Worm (Caenorhabditis elegans) whole organism, L2 larva: ENCODE results near the gene lag-1.

Source experiments
- C34F6.9 ChIP-seq: fragments of 150-350 bp; optimal IDR thresholded peaks from 2 replicates; lab custom pipeline; 2014; ENCODE audit warnings: missing biosample characterization, missing genetic modification characterization
- F13H6.1 ChIP-seq: sonication (generic microtip); optimal IDR thresholded peaks from 2 replicates; lab custom pipeline; 2016; ENCODE audit warnings: missing genetic modification characterization, missing compliant biosample characterization
- ZK546.5 ChIP-seq: sonication (generic microtip); optimal IDR thresholded peaks from 2 replicates; lab custom pipeline; 2017; ENCODE audit warnings: missing biosample characterization, missing genetic modification characterization
- aly-2 ChIP-seq: fragments of 150-350 bp; optimal IDR thresholded peaks from 2 replicates; lab custom pipeline; 2014; ENCODE audit warnings: missing biosample characterization, missing genetic modification characterization
- ama-1 ChIP-seq: fragments of 150-350 bp; optimal IDR thresholded peaks from 2 replicates; lab custom pipeline; 2018; ENCODE audit warnings: inconsistent platforms
- ceh-82 ChIP-seq: fragments of 150-350 bp; optimal IDR thresholded peaks from 2 replicates; lab custom pipeline; 2014; ENCODE audit warnings: missing biosample characterization, missing genetic modification characterization
- crh-2 ChIP-seq: sonication (generic microtip); optimal IDR thresholded peaks from 2 replicates; lab custom pipeline; 2017; ENCODE audit warnings: missing biosample characterization, missing genetic modification characterization
- elt-1 ChIP-seq: fragments of 150-350 bp; optimal IDR thresholded peaks from 2 replicates; lab custom pipeline; 2014; ENCODE audit warnings: missing biosample characterization, missing genetic modification characterization
- fos-1 ChIP-seq: fragments of 150-350 bp; optimal IDR thresholded peaks from 2 replicates; lab custom pipeline; 2014; ENCODE audit warnings: missing biosample characterization, missing genetic modification characterization
- gmeb-1 ChIP-seq: fragments of 150-350 bp; optimal IDR thresholded peaks from 2 replicates; lab custom pipeline; 2014; ENCODE audit warnings: missing biosample characterization, missing genetic modification characterization
- lin-11 ChIP-seq: fragments of 150-350 bp; sonication (generic microtip); optimal IDR thresholded peaks from 2 replicates; lab custom pipeline; 2014; ENCODE audit warnings: missing biosample characterization, missing genetic modification characterization, inconsistent platforms, mixed read lengths
- lin-13 ChIP-seq: fragments of 150-350 bp; optimal IDR thresholded peaks from 2 replicates; lab custom pipeline; 2014; ENCODE audit warnings: missing biosample characterization, missing genetic modification reagents, missing genetic modification characterization
- lsy-2 ChIP-seq, 2 experiments: fragments of 150-350 bp in 1 of 2; sonication (generic microtip) in 1 of 2; optimal IDR thresholded peaks; 2 replicates each; lab custom pipeline; 2014 to 2017; ENCODE audit warnings: missing biosample characterization in 2 of 2, missing genetic modification characterization in 2 of 2
- mab-5 ChIP-seq: fragments of 150-350 bp; optimal IDR thresholded peaks from 2 replicates; lab custom pipeline; 2014; ENCODE audit warnings: missing biosample characterization, missing genetic modification characterization
- mdl-1 ChIP-seq, 2 experiments: fragments of 150-350 bp in 1 of 2; sonication (generic microtip) in 1 of 2; optimal IDR thresholded peaks; 2 replicates each; lab custom pipeline; 2017; ENCODE audit warnings: missing biosample characterization in 2 of 2, missing genetic modification characterization in 2 of 2
- nhr-12 ChIP-seq: fragments of 150-350 bp; optimal IDR thresholded peaks from 2 replicates; lab custom pipeline; 2014; ENCODE audit warnings: missing biosample characterization, missing genetic modification characterization
- nhr-129 ChIP-seq: fragments of 150-350 bp; optimal IDR thresholded peaks from 2 replicates; lab custom pipeline; 2014; ENCODE audit warnings: missing biosample characterization, missing genetic modification characterization
- nhr-21 ChIP-seq: fragments of 150-350 bp; optimal IDR thresholded peaks from 2 replicates; lab custom pipeline; 2014; ENCODE audit warnings: missing biosample characterization, missing genetic modification characterization
- nhr-25 ChIP-seq: fragments of 150-350 bp; sonication (generic microtip); optimal IDR thresholded peaks from 3 replicates; lab custom pipeline; 2014; ENCODE audit warnings: missing biosample characterization, missing genetic modification characterization
- nhr-6 ChIP-seq: fragments of 150-350 bp; optimal IDR thresholded peaks from 2 replicates; lab custom pipeline; 2014; ENCODE audit warnings: missing biosample characterization, missing genetic modification characterization
- sma-3 ChIP-seq: sonication (generic microtip); optimal IDR thresholded peaks from 2 replicates; lab custom pipeline; 2016; ENCODE audit warnings: missing genetic modification reagents, missing genetic modification characterization, missing compliant biosample characterization
- sma-9 ChIP-seq, 2 experiments: fragments of 150-350 bp in 1 of 2; sonication (generic microtip) in 1 of 2; optimal IDR thresholded peaks; 2 replicates each; lab custom pipeline; 2014 to 2016; ENCODE audit warnings: missing genetic modification characterization in 2 of 2, mild to moderate bottlenecking in 1 of 2, missing biosample characterization in 1 of 2, missing compliant biosample characterization in 1 of 2, missing genetic modification reagents in 1 of 2, moderate library complexity in 1 of 2
- snpc-4 ChIP-seq: fragments of 150-350 bp; optimal IDR thresholded peaks from 2 replicates; lab custom pipeline; 2014; ENCODE audit warnings: missing biosample characterization, missing genetic modification characterization
- unc-39 ChIP-seq: fragments of 150-350 bp; optimal IDR thresholded peaks from 2 replicates; lab custom pipeline; 2014; ENCODE audit warnings: missing biosample characterization, missing genetic modification characterization
- unc-55 ChIP-seq: fragments of 150-350 bp; sonication (generic microtip); optimal IDR thresholded peaks from 3 replicates; lab custom pipeline; 2014; ENCODE audit warnings: missing biosample characterization, missing genetic modification reagents, missing genetic modification characterization
- unc-62 ChIP-seq: fragments of 150-350 bp; optimal IDR thresholded peaks from 2 replicates; lab custom pipeline; 2014; ENCODE audit warnings: missing biosample characterization, missing genetic modification reagents, missing genetic modification characterization
- ztf-4 ChIP-seq: fragments of 150-350 bp; optimal IDR thresholded peaks from 2 replicates; lab custom pipeline; 2014; ENCODE audit warnings: missing biosample characterization, missing genetic modification characterization

Gene lag-1

DNA sequence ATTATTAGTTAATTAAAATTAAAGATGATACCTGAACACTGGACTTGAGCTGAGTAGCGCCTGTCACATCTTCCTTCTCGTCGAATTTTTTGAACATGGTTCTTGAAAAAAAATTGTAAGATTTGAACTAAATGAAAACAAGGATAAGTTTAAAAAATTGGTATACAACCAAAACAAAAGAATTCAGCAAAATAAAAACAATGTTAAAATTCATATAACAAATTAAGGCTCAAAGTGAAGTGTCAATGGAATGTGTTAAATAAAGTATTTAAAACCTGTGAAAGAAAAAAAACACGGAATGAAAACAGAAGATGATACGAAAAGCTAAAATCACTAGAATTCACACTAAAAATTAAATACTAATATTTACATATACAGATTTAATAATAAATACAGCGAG is 60.1 kb downstream of the lag-1 start, which contains the start of gene C11D2.7:
Gene C11D2.7 (minus strand): TSS at position 101 of the 400 bp plus-strand sequence.
- no peak for TF ChIP-seq mdl-1 (tag; optimal IDR thresholded peaks at IDR 0.05; lab: Kevin White, UChicago)
- no peak for TF ChIP-seq nhr-6 (tag; lab: Kevin White, UChicago)
- no peak for TF ChIP-seq F13H6.1 (tag; lab: Kevin White, UChicago)

DNA sequence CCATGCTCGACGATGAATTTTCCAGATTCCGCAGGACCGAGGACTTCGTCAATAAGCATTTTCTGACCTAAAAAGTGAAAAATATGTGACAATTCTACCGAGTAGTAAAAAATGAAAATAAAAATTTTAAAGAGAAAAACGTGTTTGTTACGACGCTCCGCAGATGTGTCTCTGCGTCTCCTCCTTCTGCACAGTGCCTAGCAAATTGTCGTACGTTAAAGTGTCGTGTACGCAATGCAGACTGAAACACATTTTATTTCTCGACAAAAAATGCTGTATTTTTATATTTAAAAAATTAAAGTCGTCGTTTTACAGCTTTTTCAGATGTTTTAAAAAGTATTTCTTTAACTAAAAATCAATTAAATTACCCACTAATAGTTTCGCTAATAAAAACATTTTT is 61.6 kb downstream of the lag-1 start, which contains the start of gene C11D2.4:
Gene C11D2.4 (minus strand): TSS at position 128 of the 400 bp plus-strand sequence.
- TF ChIP-seq ceh-82 (tag; lab: Kevin White, UChicago) (no peak), gmeb-1 (tag; lab: Kevin White, UChicago) (peak; percentile 67), unc-62 (no peak), nhr-25 (tag; lab: Kevin White, UChicago) (no peak), sma-9 (GFP tag; optimal IDR thresholded peaks at IDR 0.05; lab: Kevin White, UChicago) (peak; percentile 26), sma-9 (tag; optimal IDR thresholded peaks at IDR 0.05; lab: Kevin White, UChicago) (no peak), nhr-129 (tag; lab: Kevin White, UChicago) (no peak), ZK546.5 (tag; lab: Kevin White, UChicago) (no peak), sma-3 (peak; percentile 46), aly-2 (tag; lab: Kevin White, UChicago) (no peak), ama-1 (no peak), nhr-21 (tag; lab: Kevin White, UChicago) (no peak), fos-1 (tag; lab: Kevin White, UChicago) (no peak), lin-11 (no peak), C34F6.9 (tag; lab: Kevin White, UChicago) (peak; percentile 66), unc-39 (tag; lab: Kevin White, UChicago) (no peak), nhr-12 (tag; lab: Kevin White, UChicago) (no peak), ztf-4 (peak; percentile 24), unc-55 (GFP tag; lab: Kevin White, UChicago) (peak; percentile 59), lin-13 (GFP tag; lab: Kevin White, UChicago) (peak; percentile 50), elt-1 (tag; lab: Kevin White, UChicago) (no peak), snpc-4 (tag; lab: Kevin White, UChicago) (no peak), F13H6.1 (tag; lab: Kevin White, UChicago) (peak; percentile 2), lsy-2 (tag; optimal IDR thresholded peaks at IDR 0.05; lab: Kevin White, UChicago) (peak; percentile 13 to 72), crh-2 (tag; lab: Kevin White, UChicago) (peak; percentile 44)

DNA sequence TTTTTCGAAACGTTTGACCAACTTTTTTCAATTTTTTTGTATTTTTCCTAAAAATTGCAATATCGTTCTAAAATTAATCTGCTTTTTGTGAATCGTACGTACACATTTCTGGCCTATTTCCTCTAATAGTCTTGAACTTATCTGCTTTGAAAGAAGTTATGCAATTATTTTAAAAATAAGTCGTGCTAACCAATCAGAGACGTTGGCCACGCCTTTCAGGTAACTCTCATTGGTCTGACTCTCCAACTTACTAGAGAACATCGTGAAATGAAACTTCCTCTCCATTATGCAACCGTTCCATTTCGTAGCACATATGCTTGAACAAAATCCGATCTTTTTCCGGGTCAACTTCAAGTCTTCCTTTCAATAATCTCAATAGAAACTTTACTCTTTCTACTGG is 64.4 kb downstream of the lag-1 start:
- TF ChIP-seq mab-5: no peak
- no peak for TF ChIP-seq nhr-25 (tag; lab: Kevin White, UChicago)
